Fruit fly (Drosophila melanogaster) whole organism, prepupa: ENCODE data around the gene Lsd-1.
A peak's percentile ranks its signal among the peaks of the same experiment; 100 is the strongest.

Experiments used
- Blimp-1 ChIP-seq: fragments of 200-800 bp; sonication (Bioruptor generic); optimal IDR thresholded peaks from 3 replicates; lab custom pipeline; 2017; ENCODE audit warnings: missing biosample characterization, missing genetic modification characterization, mild to moderate bottlenecking, moderate library complexity, missing genetic modification reagents
- CG10631 ChIP-seq: fragments of 200-800 bp; sonication (Bioruptor generic); optimal IDR thresholded peaks from 2 replicates; lab custom pipeline; 2016; ENCODE audit warnings: missing biosample characterization, missing genetic modification characterization
- CG10669 ChIP-seq: fragments of 200-800 bp; sonication (Bioruptor generic); optimal IDR thresholded peaks from 3 replicates; lab custom pipeline; 2018; ENCODE audit warnings: missing biosample characterization, mild to moderate bottlenecking, missing genetic modification characterization, moderate library complexity
- CG11294 ChIP-seq: fragments of 200-800 bp; sonication (Bioruptor generic); IDR thresholded peaks from 2 replicates; pipeline ENCODE4 v1.3.6; 2022; ENCODE audit warnings: missing biosample characterization, missing genetic modification characterization
- CG11762 ChIP-seq: fragments of 200-800 bp; sonication (Bioruptor generic); optimal IDR thresholded peaks from 3 replicates; lab custom pipeline; 2016; ENCODE audit warnings: missing biosample characterization, missing genetic modification characterization; ENCODE audit not compliant: insufficient read depth
- CG11902 ChIP-seq: fragments of 200-800 bp; sonication (Bioruptor generic); optimal IDR thresholded peaks from 3 replicates; lab custom pipeline; 2016; ENCODE audit warnings: missing biosample characterization, missing genetic modification characterization
- CG15336 ChIP-seq: fragments of 200-800 bp; sonication (Bioruptor generic); IDR thresholded peaks from 2 replicates; pipeline ENCODE4 v1.3.6; 2022; ENCODE audit warnings: missing biosample characterization, missing genetic modification characterization
- CG1621 ChIP-seq: fragments of 200-800 bp; sonication (Bioruptor generic); optimal IDR thresholded peaks from 3 replicates; lab custom pipeline; 2018; ENCODE audit warnings: missing biosample characterization, mild to moderate bottlenecking, missing genetic modification characterization
- CG16779 ChIP-seq: fragments of 200-800 bp; sonication (Bioruptor generic); optimal IDR thresholded peaks from 3 replicates; lab custom pipeline; 2017; ENCODE audit warnings: missing biosample characterization, mild to moderate bottlenecking, missing genetic modification characterization
- CG3032 ChIP-seq: fragments of 200-800 bp; optimal IDR thresholded peaks from 2 replicates; lab custom pipeline; 2019; ENCODE audit warnings: missing biosample characterization, mild to moderate bottlenecking, missing genetic modification characterization, moderate library complexity
- CG31627 ChIP-seq: fragments of 200-800 bp; sonication (Bioruptor generic); optimal IDR thresholded peaks from 3 replicates; lab custom pipeline; 2016; ENCODE audit warnings: missing biosample characterization, missing genetic modification characterization
- CG32006 ChIP-seq: fragments of 200-800 bp; sonication (Bioruptor generic); optimal IDR thresholded peaks from 3 replicates; lab custom pipeline; 2017; ENCODE audit warnings: missing biosample characterization, mild to moderate bottlenecking, missing genetic modification characterization
- CG34406 ChIP-seq: fragments of 200-800 bp; sonication (Bioruptor generic); optimal IDR thresholded peaks from 3 replicates; lab custom pipeline; 2016; ENCODE audit warnings: missing biosample characterization, missing genetic modification characterization
- CG3919 ChIP-seq: fragments of 200-800 bp; sonication (Bioruptor generic); optimal IDR thresholded peaks from 3 replicates; lab custom pipeline; 2016; ENCODE audit warnings: missing biosample characterization, missing genetic modification characterization
- CG4318 ChIP-seq: fragments of 200-800 bp; sonication (Bioruptor generic); optimal IDR thresholded peaks from 3 replicates; lab custom pipeline; 2017; ENCODE audit warnings: missing biosample characterization, mild to moderate bottlenecking, missing genetic modification characterization
- CG6163 ChIP-seq: fragments of 200-800 bp; sonication (Bioruptor generic); IDR thresholded peaks from 3 replicates; pipeline ENCODE4 v1.3.6; 2022; ENCODE audit warnings: missing biosample characterization, missing genetic modification characterization
- CG6792 ChIP-seq: fragments of 200-800 bp; sonication (Bioruptor generic); optimal IDR thresholded peaks from 3 replicates; lab custom pipeline; 2016; ENCODE audit warnings: missing biosample characterization, missing genetic modification characterization
- CG7368 ChIP-seq: fragments of 200-800 bp; sonication (Bioruptor generic); optimal IDR thresholded peaks from 3 replicates; lab custom pipeline; 2016; ENCODE audit warnings: missing biosample characterization, missing genetic modification characterization
- CG9139 ChIP-seq: fragments of 200-800 bp; sonication (Bioruptor generic); optimal IDR thresholded peaks from 3 replicates; lab custom pipeline; 2017; ENCODE audit warnings: missing biosample characterization, mild to moderate bottlenecking, missing genetic modification characterization
- Eip75B ChIP-seq: fragments of 200-800 bp; sonication (Bioruptor generic); optimal IDR thresholded peaks from 3 replicates; lab custom pipeline; 2016; ENCODE audit warnings: missing biosample characterization, missing genetic modification characterization
- Eip78C ChIP-seq: fragments of 200-800 bp; sonication (Bioruptor generic); peaks from one replicate; lab custom pipeline; 2016; ENCODE audit warnings: missing biosample characterization, missing genetic modification characterization
- Eip93F ChIP-seq: fragments of 200-800 bp; sonication (Bioruptor generic); optimal IDR thresholded peaks from 2 replicates; lab custom pipeline; 2016; ENCODE audit warnings: missing biosample characterization, mild to moderate bottlenecking, missing genetic modification characterization
- Ets21C ChIP-seq: fragments of 200-800 bp; sonication (Bioruptor generic); optimal IDR thresholded peaks from 3 replicates; lab custom pipeline; 2016; ENCODE audit warnings: missing biosample characterization, missing genetic modification characterization
- Gug ChIP-seq: fragments of 200-800 bp; sonication (Bioruptor generic); IDR thresholded peaks from 2 replicates; pipeline ENCODE4 v1.3.6; 2022; ENCODE audit warnings: missing biosample characterization, missing genetic modification characterization
- Hr38 ChIP-seq: sonication (Bioruptor generic); optimal IDR thresholded peaks from 2 replicates; lab custom pipeline; 2016; ENCODE audit warnings: missing biosample characterization, missing genetic modification characterization
- Hr4 ChIP-seq: fragments of 200-800 bp; sonication (Bioruptor generic); optimal IDR thresholded peaks from 3 replicates; lab custom pipeline; 2016; ENCODE audit warnings: missing biosample characterization, missing genetic modification characterization
- Lpt ChIP-seq: fragments of 200-800 bp; sonication (Bioruptor generic); optimal IDR thresholded peaks from 3 replicates; lab custom pipeline; 2016; ENCODE audit warnings: missing biosample characterization, missing genetic modification characterization
- Met ChIP-seq: fragments of 200-800 bp; sonication (Bioruptor generic); optimal IDR thresholded peaks from 3 replicates; lab custom pipeline; 2016; ENCODE audit warnings: missing biosample characterization, missing genetic modification characterization
- OdsH ChIP-seq: fragments of 200-800 bp; sonication (Bioruptor generic); optimal IDR thresholded peaks from 3 replicates; lab custom pipeline; 2016; ENCODE audit warnings: missing biosample characterization, missing genetic modification characterization
- Smox ChIP-seq: fragments of 200-800 bp; sonication (Bioruptor generic); optimal IDR thresholded peaks from 3 replicates; lab custom pipeline; 2016; ENCODE audit warnings: missing biosample characterization, missing genetic modification characterization
- Sox102F ChIP-seq: fragments of 200-800 bp; sonication (Bioruptor generic); optimal IDR thresholded peaks from 2 replicates; lab custom pipeline; 2016; ENCODE audit warnings: missing biosample characterization, mild to moderate bottlenecking, missing genetic modification characterization
- Sox14 ChIP-seq: fragments of 200-800 bp; sonication (Bioruptor generic); optimal IDR thresholded peaks from 3 replicates; lab custom pipeline; 2016; ENCODE audit warnings: missing biosample characterization, missing genetic modification characterization
- Sox15 ChIP-seq: fragments of 200-800 bp; sonication (Bioruptor generic); optimal IDR thresholded peaks from 3 replicates; lab custom pipeline; 2016; ENCODE audit warnings: missing biosample characterization, missing genetic modification characterization
- dac ChIP-seq: fragments of 200-800 bp; sonication (Bioruptor generic); optimal IDR thresholded peaks from 2 replicates; lab custom pipeline; 2017; ENCODE audit warnings: missing biosample characterization, mild to moderate bottlenecking, missing genetic modification characterization
- eg ChIP-seq: fragments of 200-800 bp; sonication (Bioruptor generic); IDR thresholded peaks from 3 replicates; pipeline ENCODE4 v1.3.6; 2022; ENCODE audit warnings: missing biosample characterization, missing genetic modification characterization
- esn ChIP-seq: fragments of 200-800 bp; sonication (Bioruptor generic); optimal IDR thresholded peaks from 2 replicates; lab custom pipeline; 2016; ENCODE audit warnings: missing biosample characterization, mild to moderate bottlenecking, missing genetic modification characterization, moderate library complexity
- fd59A ChIP-seq: fragments of 200-800 bp; sonication (Bioruptor generic); optimal IDR thresholded peaks from 2 replicates; lab custom pipeline; 2017; ENCODE audit warnings: missing biosample characterization, mild to moderate bottlenecking, missing genetic modification characterization, missing genetic modification reagents
- fd85E ChIP-seq: fragments of 200-800 bp; sonication (Bioruptor generic); optimal IDR thresholded peaks from 3 replicates; lab custom pipeline; 2016; ENCODE audit warnings: missing biosample characterization, missing genetic modification characterization
- fkh ChIP-seq: fragments of 200-800 bp; sonication (Bioruptor generic); optimal IDR thresholded peaks from 3 replicates; lab custom pipeline; 2017; ENCODE audit warnings: missing biosample characterization, mild to moderate bottlenecking, missing genetic modification characterization, moderate library complexity
- lz ChIP-seq: fragments of 200-800 bp; sonication (Bioruptor generic); optimal IDR thresholded peaks from 3 replicates; lab custom pipeline; 2016; ENCODE audit warnings: missing biosample characterization, missing genetic modification characterization
- net ChIP-seq: fragments of 200-800 bp; sonication (Bioruptor generic); optimal IDR thresholded peaks from 3 replicates; lab custom pipeline; 2016; ENCODE audit warnings: missing biosample characterization, missing genetic modification characterization
- pdm3 ChIP-seq: fragments of 200-800 bp; sonication (Bioruptor generic); optimal IDR thresholded peaks from 3 replicates; lab custom pipeline; 2016; ENCODE audit warnings: missing biosample characterization, missing genetic modification characterization
- salr ChIP-seq, 2 experiments: fragments of 200-800 bp; sonication (Bioruptor generic); optimal IDR thresholded peaks; 3 replicates each; lab custom pipeline; 2016 to 2018; ENCODE audit warnings: missing biosample characterization in 2 of 2, missing genetic modification characterization in 2 of 2, mild to moderate bottlenecking in 1 of 2
- ss ChIP-seq, 2 experiments: fragments of 200-800 bp; sonication (Bioruptor generic); optimal IDR thresholded peaks; 2 replicates in 1 of 2; 3 replicates in 1 of 2; lab custom pipeline; 2017 to 2018; ENCODE audit warnings: mild to moderate bottlenecking in 2 of 2, missing biosample characterization in 2 of 2, missing genetic modification characterization in 2 of 2, moderate library complexity in 1 of 2
- svp ChIP-seq: fragments of 200-800 bp; sonication (Bioruptor generic); peaks from one replicate; lab custom pipeline; 2016; ENCODE audit warnings: missing biosample characterization, missing genetic modification characterization
- topi ChIP-seq: fragments of 200-800 bp; sonication (Bioruptor generic); optimal IDR thresholded peaks from 3 replicates; lab custom pipeline; 2016; ENCODE audit warnings: missing biosample characterization, missing genetic modification characterization
- vri ChIP-seq: fragments of 200-800 bp; sonication (Bioruptor generic); optimal IDR thresholded peaks from 3 replicates; lab custom pipeline; 2016; ENCODE audit warnings: missing biosample characterization, mild to moderate bottlenecking, missing genetic modification characterization

Gene Lsd-1

dm6 chr3R:23722680-23723372 lies 40.8 kb upstream of the Lsd-1 start, which contains the start of gene CG10365 (continued):
- peak; percentile 96 for TF ChIP-seq CG34406 (GFP tag; lab: Kevin White, UChicago)
- peak in 1 of 2 experiments; percentile 94 for TF ChIP-seq salr (GFP tag; optimal IDR thresholded peaks at IDR 0.05; lab: Kevin White, UChicago)
- peak; percentile 95 for TF ChIP-seq eg (GFP tag; lab: Robert Waterston, UW)
- peak; percentile 97 for TF ChIP-seq CG15336 (GFP tag; lab: Robert Waterston, UW)
- peak; percentile 91 for TF ChIP-seq svp (GFP tag; lab: Kevin White, UChicago)
- no peak for TF ChIP-seq Ets21C (GFP tag; lab: Kevin White, UChicago)
- TF ChIP-seq Hr38 (GFP tag; lab: Kevin White, UChicago): no peak
- TF ChIP-seq lz (GFP tag; lab: Kevin White, UChicago): peak; percentile 69
- peak; percentile 55 for TF ChIP-seq CG9139 (GFP tag; lab: Kevin White, UChicago)
- peak; percentile 89 for TF ChIP-seq CG7368 (GFP tag; lab: Kevin White, UChicago)
- peak; percentile 79 for TF ChIP-seq pdm3 (GFP tag; lab: Kevin White, UChicago)
- peak; percentile 81 for TF ChIP-seq fd85E (GFP tag; lab: Kevin White, UChicago)
- peak; percentile 80 for TF ChIP-seq Hr4

dm6 chr3R:23723381-23724034 lies 40.1 kb upstream of the Lsd-1 start:
- peak; percentile 61 for TF ChIP-seq CG3919 (GFP tag; lab: Kevin White, UChicago)
- TF ChIP-seq esn (GFP tag; lab: Kevin White, UChicago): peak; percentile 17
- peak; percentile 65 for TF ChIP-seq CG6163
- TF ChIP-seq CG11902: no peak
- TF ChIP-seq CG32006 (GFP tag; lab: Kevin White, UChicago): peak; percentile 47
- no peak for TF ChIP-seq CG31627 (GFP tag; lab: Kevin White, UChicago)
- peak; percentile 92 for TF ChIP-seq fkh
- TF ChIP-seq Met: no peak
- TF ChIP-seq CG3032: no peak
- TF ChIP-seq CG4318 (GFP tag; lab: Kevin White, UChicago): no peak
- TF ChIP-seq net: no peak
- TF ChIP-seq Sox15 (GFP tag; lab: Kevin White, UChicago): no peak
- peak; percentile 65 for TF ChIP-seq Eip75B
- TF ChIP-seq Sox102F (GFP tag; lab: Kevin White, UChicago): peak; percentile 33
- peak; percentile 75 for TF ChIP-seq svp (GFP tag; lab: Kevin White, UChicago)
- no peak for TF ChIP-seq Hr38 (GFP tag; lab: Kevin White, UChicago)
- peak; percentile 26 for TF ChIP-seq pdm3 (GFP tag; lab: Kevin White, UChicago)
- TF ChIP-seq CG16779 (tag; lab: Kevin White, UChicago): peak; percentile 23
- peak; percentile 52; the same call in 1 of the 2 replicates for TF ChIP-seq Gug (GFP tag; lab: Robert Waterston, UW)
- peak; percentile 46 for TF ChIP-seq CG1621 (tag; lab: Kevin White, UChicago)
- peak; percentile 60 for TF ChIP-seq CG6792 (GFP tag; lab: Kevin White, UChicago)
- TF ChIP-seq lz (GFP tag; lab: Kevin White, UChicago): peak; percentile 41
- TF ChIP-seq Eip78C (GFP tag; lab: Kevin White, UChicago): peak; percentile 91
- TF ChIP-seq CG10669: peak; percentile 36
- peak; percentile 8 for TF ChIP-seq topi (GFP tag; lab: Kevin White, UChicago)
- peak; percentile 10; the same call in 1 of the 2 replicates for TF ChIP-seq CG11294 (GFP tag; lab: Robert Waterston, UW)
- TF ChIP-seq fd59A (GFP tag; lab: Kevin White, UChicago): no peak
- TF ChIP-seq CG9139 (GFP tag; lab: Kevin White, UChicago): peak; percentile 46
- TF ChIP-seq eg (GFP tag; lab: Robert Waterston, UW): peak; percentile 69
- no peak for TF ChIP-seq Lpt (GFP tag; lab: Kevin White, UChicago)
- peak; percentile 55 to 61 for TF ChIP-seq ss (GFP tag; optimal IDR thresholded peaks at IDR 0.05; lab: Kevin White, UChicago)
- TF ChIP-seq CG11762 (GFP tag; lab: Kevin White, UChicago): peak; percentile 46
- TF ChIP-seq vri (GFP tag; lab: Kevin White, UChicago): peak; percentile 56
- peak; percentile 51 for TF ChIP-seq OdsH (GFP tag; lab: Kevin White, UChicago)
- no peak for TF ChIP-seq Eip93F (GFP tag; lab: Kevin White, UChicago)
- TF ChIP-seq salr (GFP tag; optimal IDR thresholded peaks at IDR 0.05; lab: Kevin White, UChicago): peak in 1 of 2 experiments; percentile 39
- TF ChIP-seq CG10631: peak; percentile 47
- TF ChIP-seq dac (GFP tag; lab: Kevin White, UChicago): peak; percentile 6
- TF ChIP-seq Sox14: peak; percentile 36
- no peak for TF ChIP-seq Smox
- no peak for TF ChIP-seq Blimp-1
